Fruit fly (Drosophila melanogaster) whole organism, embryonic: ENCODE measurements around the gene IFT54.
A peak's percentile ranks its signal among the peaks of the same experiment; 100 is the strongest.

Experiments
- Ada2b ChIP-seq: fragments of 200-800 bp; sonication (Bioruptor generic); IDR thresholded peaks from 2 replicates; pipeline ENCODE4 v1.3.6; 2022; ENCODE audit warnings: missing biosample characterization, missing genetic modification characterization
- CG10462 ChIP-seq: fragments of 200-800 bp; sonication (Bioruptor generic); optimal IDR thresholded peaks from 2 replicates; lab custom pipeline; 2016; ENCODE audit warnings: missing biosample characterization, missing genetic modification characterization
- CG11093 ChIP-seq: fragments of 200-800 bp; sonication (Bioruptor generic); IDR thresholded peaks from 3 replicates; pipeline ENCODE4 v1.3.6; 2022; ENCODE audit warnings: missing biosample characterization, missing genetic modification characterization
- CG11456 ChIP-seq: fragments of 200-800 bp; sonication (Bioruptor generic); IDR thresholded peaks from 3 replicates; pipeline ENCODE4 v1.3.6; 2022; ENCODE audit warnings: missing biosample characterization, missing genetic modification characterization
- CG11504 ChIP-seq: fragments of 200-800 bp; sonication (Bioruptor generic); optimal IDR thresholded peaks from 3 replicates; lab custom pipeline; 2019; ENCODE audit warnings: missing biosample characterization, mild to moderate bottlenecking, missing genetic modification characterization, moderate library complexity
- CG1233 ChIP-seq: fragments of 200-800 bp; sonication (Bioruptor generic); optimal IDR thresholded peaks from 4 replicates; lab custom pipeline; 2018; ENCODE audit warnings: missing biosample characterization, mild to moderate bottlenecking, missing genetic modification characterization
- CG12744 ChIP-seq: fragments of 200-800 bp; sonication (Bioruptor generic); optimal IDR thresholded peaks from 2 replicates; lab custom pipeline; 2016; ENCODE audit warnings: missing biosample characterization, missing genetic modification characterization
- CG15479 ChIP-seq: fragments of 200-800 bp; sonication (Bioruptor generic); optimal IDR thresholded peaks from 3 replicates; lab custom pipeline; 2019; ENCODE audit warnings: missing biosample characterization, mild to moderate bottlenecking, missing genetic modification characterization, moderate library complexity
- CG16863 ChIP-seq: fragments of 200-800 bp; sonication (Bioruptor generic); optimal IDR thresholded peaks from 3 replicates; lab custom pipeline; 2016; ENCODE audit warnings: missing biosample characterization, missing genetic modification characterization
- CG17186 ChIP-seq: fragments of 200-800 bp; sonication (Bioruptor generic); optimal IDR thresholded peaks from 3 replicates; lab custom pipeline; 2017; ENCODE audit warnings: missing biosample characterization, missing genetic modification reagents, missing genetic modification characterization
- CG17359 ChIP-seq: fragments of 200-800 bp; sonication (Bioruptor generic); optimal IDR thresholded peaks from 3 replicates; lab custom pipeline; 2018; ENCODE audit warnings: missing biosample characterization, mild to moderate bottlenecking, missing genetic modification characterization, moderate library complexity
- CG17829 ChIP-seq: fragments of 200-800 bp; optimal IDR thresholded peaks from 2 replicates; lab custom pipeline; 2019; ENCODE audit warnings: missing biosample characterization, mild to moderate bottlenecking, missing genetic modification characterization, moderate library complexity
- CG18619 ChIP-seq: fragments of 200-800 bp; sonication (Bioruptor generic); optimal IDR thresholded peaks from 3 replicates; lab custom pipeline; 2017; ENCODE audit warnings: missing biosample characterization, mild to moderate bottlenecking, missing genetic modification characterization
- CG3281 ChIP-seq: fragments of 200-800 bp; sonication (Bioruptor generic); optimal IDR thresholded peaks from 3 replicates; lab custom pipeline; 2017; ENCODE audit warnings: missing biosample characterization, mild to moderate bottlenecking, missing genetic modification characterization
- CG3726 ChIP-seq: fragments of 200-800 bp; sonication (Bioruptor generic); IDR thresholded peaks from 3 replicates; pipeline ENCODE4, ENCODE4 v1.3.6; 2022; ENCODE audit warnings: missing biosample characterization, missing genetic modification characterization
- CG4404 ChIP-seq: fragments of 200-800 bp; sonication (Bioruptor generic); IDR thresholded peaks from 2 replicates; pipeline ENCODE4 v1.3.6; 2022; ENCODE audit warnings: missing biosample characterization, missing genetic modification characterization
- CG6683 ChIP-seq: fragments of 200-800 bp; sonication (Bioruptor generic); optimal IDR thresholded peaks from 2 replicates; lab custom pipeline; 2017; ENCODE audit warnings: missing biosample characterization, mild to moderate bottlenecking, missing genetic modification characterization, missing genetic modification reagents
- CG6689 ChIP-seq: fragments of 200-800 bp; sonication (Bioruptor generic); IDR thresholded peaks from 2 replicates; pipeline ENCODE4 v1.3.6; 2022; ENCODE audit warnings: missing biosample characterization, missing genetic modification characterization
- CoRest ChIP-seq: fragments of 200-800 bp; sonication (Bioruptor generic); optimal IDR thresholded peaks from 3 replicates; lab custom pipeline; 2018; ENCODE audit warnings: missing biosample characterization, mild to moderate bottlenecking, missing genetic modification characterization, moderate library complexity
- Dll ChIP-seq: fragments of 200-800 bp; sonication (Bioruptor generic); IDR thresholded peaks from 4 replicates; pipeline ENCODE4 v1.3.6; 2022; ENCODE audit warnings: missing biosample characterization, missing genetic modification characterization; ENCODE audit not compliant: partially characterized antibody
- Hr39 ChIP-seq: fragments of >200 bp; optimal IDR thresholded peaks from 2 replicates; lab custom pipeline; 2017
- Hr51 ChIP-seq, 2 experiments: fragments of 200-800 bp; sonication (Bioruptor generic); optimal IDR thresholded peaks; 2 replicates in 1 of 2; 3 replicates in 1 of 2; lab custom pipeline; 2016 to 2018; ENCODE audit warnings: missing biosample characterization in 2 of 2, missing genetic modification characterization in 2 of 2, mild to moderate bottlenecking in 1 of 2, moderate library complexity in 1 of 2
- Nf-YC ChIP-seq: fragments of 200-800 bp; optimal IDR thresholded peaks from 3 replicates; lab custom pipeline; 2019; ENCODE audit warnings: missing biosample characterization, mild to moderate bottlenecking, missing genetic modification characterization, moderate library complexity
- PHDP ChIP-seq: fragments of 200-800 bp; sonication (Bioruptor generic); optimal IDR thresholded peaks from 3 replicates; lab custom pipeline; 2018; ENCODE audit warnings: missing biosample characterization, mild to moderate bottlenecking, missing genetic modification characterization, moderate library complexity
- Pdp1 ChIP-seq, 2 experiments: fragments of 200-800 bp; sonication (Bioruptor generic); optimal IDR thresholded peaks; 3 replicates each; lab custom pipeline; 2016; ENCODE audit warnings: missing biosample characterization in 2 of 2, missing genetic modification characterization in 2 of 2, mild to moderate bottlenecking in 1 of 2, moderate library complexity in 1 of 2
- TFAM ChIP-seq: fragments of 200-800 bp; sonication (Bioruptor generic); optimal IDR thresholded peaks from 2 replicates; lab custom pipeline; 2017; ENCODE audit warnings: missing biosample characterization, missing genetic modification characterization, inconsistent platforms
- Xrp1 ChIP-seq: fragments of 200-800 bp; sonication (Bioruptor generic); IDR thresholded peaks from 2 replicates; pipeline ENCODE4 v1.3.6; 2022; ENCODE audit warnings: missing biosample characterization, missing genetic modification characterization
- ash1 ChIP-seq: fragments of 200-800 bp; sonication (Bioruptor generic); optimal IDR thresholded peaks from 2 replicates; lab custom pipeline; 2018; ENCODE audit warnings: missing biosample characterization, mild to moderate bottlenecking, missing genetic modification characterization
- az2 ChIP-seq: fragments of 200-800 bp; sonication (Bioruptor generic); optimal IDR thresholded peaks from 3 replicates; lab custom pipeline; 2016; ENCODE audit warnings: missing biosample characterization, missing genetic modification characterization
- bbx ChIP-seq: fragments of 200-800 bp; sonication (Bioruptor generic); IDR thresholded peaks from 2 replicates; pipeline ENCODE4 v1.3.6; 2022; ENCODE audit warnings: missing biosample characterization, missing genetic modification characterization; ENCODE audit not compliant: partially characterized antibody
- cas ChIP-seq: fragments of 200-800 bp; sonication (Bioruptor generic); IDR thresholded peaks from 2 replicates; pipeline ENCODE4 v1.3.6; 2022; ENCODE audit warnings: missing biosample characterization, missing genetic modification characterization
- cg ChIP-seq: fragments of 200-800 bp; sonication (Bioruptor generic); optimal IDR thresholded peaks from 3 replicates; lab custom pipeline; 2019; ENCODE audit warnings: missing biosample characterization, mild to moderate bottlenecking, missing genetic modification characterization, moderate library complexity
- chinmo ChIP-seq: fragments of 200-800 bp; sonication (Bioruptor generic); IDR thresholded peaks from 4 replicates; pipeline ENCODE4 v1.3.6; 2022; ENCODE audit warnings: missing biosample characterization, missing genetic modification characterization; ENCODE audit not compliant: partially characterized antibody
- dati ChIP-seq: fragments of 200-800 bp; sonication (Bioruptor generic); IDR thresholded peaks from 2 replicates; pipeline ENCODE4 v1.3.6; 2022; ENCODE audit warnings: missing biosample characterization, missing genetic modification characterization
- fu2 ChIP-seq: fragments of 200-800 bp; sonication (Bioruptor generic); optimal IDR thresholded peaks from 2 replicates; lab custom pipeline; 2016; ENCODE audit warnings: missing biosample characterization, missing genetic modification characterization
- gt ChIP-seq: fragments of 200-800 bp; sonication (Bioruptor generic); IDR thresholded peaks from 2 replicates; pipeline ENCODE4 v1.3.6; 2022; ENCODE audit warnings: missing biosample characterization, missing genetic modification characterization
- hkb ChIP-seq, 2 experiments: fragments of 200-800 bp in 1 of 2; fragments of >200 bp in 1 of 2; sonication (Bioruptor generic) in 1 of 2; IDR thresholded peaks in 1 of 2; optimal IDR thresholded peaks in 1 of 2; 2 replicates each; pipeline versions ENCODE4 v1.3.6 to Lab custom; 2017 to 2022; ENCODE audit warnings: missing biosample characterization in 1 of 2, missing genetic modification characterization in 1 of 2
- mam ChIP-seq: fragments of 200-800 bp; sonication (Bioruptor generic); optimal IDR thresholded peaks from 3 replicates; lab custom pipeline; 2016; ENCODE audit warnings: missing biosample characterization, missing genetic modification characterization
- mirr ChIP-seq: fragments of 200-800 bp; sonication (Bioruptor generic); optimal IDR thresholded peaks from 3 replicates; lab custom pipeline; 2018; ENCODE audit warnings: missing biosample characterization, mild to moderate bottlenecking, missing genetic modification characterization
- oc ChIP-seq: fragments of 200-800 bp; sonication (Bioruptor generic); optimal IDR thresholded peaks from 2 replicates; lab custom pipeline; 2018; ENCODE audit warnings: missing biosample characterization, mild to moderate bottlenecking, missing genetic modification characterization, moderate library complexity
- ro ChIP-seq: fragments of 200-800 bp; sonication (Bioruptor generic); IDR thresholded peaks from 2 replicates; pipeline ENCODE4 v1.3.6; 2022; ENCODE audit warnings: missing biosample characterization, missing genetic modification characterization
- salm ChIP-seq: fragments of 200-800 bp; sonication (Bioruptor generic); optimal IDR thresholded peaks from 2 replicates; lab custom pipeline; 2018; ENCODE audit warnings: missing biosample characterization, mild to moderate bottlenecking, missing genetic modification characterization
- shn ChIP-seq: fragments of 200-800 bp; sonication (Bioruptor generic); optimal IDR thresholded peaks from 3 replicates; lab custom pipeline; 2016; ENCODE audit warnings: missing biosample characterization, missing genetic modification characterization
- sr ChIP-seq: fragments of 200-800 bp; sonication (Bioruptor generic); IDR thresholded peaks from 3 replicates; pipeline ENCODE4 v1.3.6; 2022; ENCODE audit warnings: missing biosample characterization, missing genetic modification characterization
- ssp ChIP-seq: fragments of 200-800 bp; sonication (Bioruptor generic); IDR thresholded peaks from 2 replicates; pipeline ENCODE4 v1.3.6; 2022; ENCODE audit warnings: missing biosample characterization, missing genetic modification characterization
- tna ChIP-seq: fragments of 200-800 bp; sonication (Bioruptor generic); IDR thresholded peaks from 2 replicates; pipeline ENCODE4 v1.3.6; 2022; ENCODE audit warnings: missing biosample characterization, missing genetic modification characterization; ENCODE audit not compliant: partially characterized antibody
- twi ChIP-seq: fragments of 200-800 bp; optimal IDR thresholded peaks from 2 replicates; lab custom pipeline; 2019; ENCODE audit warnings: missing biosample characterization, mild to moderate bottlenecking, missing genetic modification characterization, moderate library complexity
- zen ChIP-seq: fragments of 200-800 bp; sonication (Bioruptor generic); optimal IDR thresholded peaks from 3 replicates; lab custom pipeline; 2018; ENCODE audit warnings: missing biosample characterization, mild to moderate bottlenecking, missing genetic modification characterization, moderate library complexity
- zf30C ChIP-seq: fragments of 200-800 bp; sonication (Bioruptor generic); optimal IDR thresholded peaks from 3 replicates; lab custom pipeline; 2018; ENCODE audit warnings: missing biosample characterization, mild to moderate bottlenecking, missing genetic modification characterization

IFT54 gene

DNA sequence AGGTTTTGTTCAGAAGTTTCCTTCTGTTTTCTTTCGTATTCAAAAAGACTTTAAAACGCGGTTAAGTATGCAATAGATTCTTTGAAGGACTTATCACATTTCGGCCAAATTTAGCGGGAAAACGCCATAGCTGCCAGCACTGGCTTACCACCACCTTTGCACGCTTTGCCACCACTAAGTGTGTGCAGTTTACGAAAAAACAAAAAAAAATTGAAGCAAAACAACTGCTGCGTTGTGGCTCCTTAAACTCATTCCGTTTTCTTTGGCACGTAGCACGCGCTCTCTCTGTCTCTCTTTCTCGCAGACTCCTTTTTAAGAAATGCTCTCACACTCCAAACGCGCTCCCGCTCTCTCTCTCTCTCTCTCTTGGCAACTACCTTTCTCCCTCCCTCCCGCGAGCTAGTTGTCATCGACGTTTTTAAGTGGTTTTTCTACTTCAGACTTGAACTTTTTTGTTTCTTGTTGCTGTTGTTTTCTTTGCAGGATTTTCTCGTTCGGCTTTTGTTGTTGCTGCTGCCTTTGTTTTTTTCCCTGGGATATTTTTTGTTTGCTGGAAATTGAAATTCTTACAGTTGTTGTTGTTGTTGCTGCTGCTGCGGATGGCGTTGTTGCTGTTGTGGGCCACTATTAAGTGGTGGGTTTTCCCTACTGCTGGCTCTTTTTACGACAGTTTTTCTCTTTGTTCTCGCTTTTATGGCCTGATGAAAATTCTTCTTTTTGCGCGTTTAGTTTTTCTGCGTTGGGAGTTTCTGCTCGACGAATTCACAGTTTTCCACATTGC is 23.5 kb upstream of the IFT54 start (continued):
- TF ChIP-seq twi (tag; lab: Kevin White, UChicago) (no peak), Dll (GFP tag; lab: Robert Waterston, UW) (0 out of 4 replicates have a peak, but pooled peaks have one; percentile 39), chinmo (GFP tag; lab: Robert Waterston, UW) (0 out of 4 replicates have a peak, but pooled peaks have one; percentile 59), sr (GFP tag; lab: Robert Waterston, UW) (no peak), CG3726 (no peak), CG6683 (GFP tag; lab: Kevin White, UChicago) (no peak), Ada2b (GFP tag; lab: Robert Waterston, UW) (0 out of 2 replicates have a peak, but pooled peaks have one; percentile 5), gt (GFP tag; lab: Robert Waterston, UW) (no peak), Hr39 (no peak), TFAM (GFP tag; lab: Kevin White, UChicago) (no peak), CG1233 (GFP tag; lab: Kevin White, UChicago) (no peak), Nf-YC (tag; lab: Kevin White, UChicago) (no peak), CG17186 (no peak), mirr (no peak), zen (tag; lab: Kevin White, UChicago) (no peak), salm (tag; lab: Kevin White, UChicago) (no peak), CG16863 (GFP tag; lab: Kevin White, UChicago) (no peak), Xrp1 (GFP tag; lab: Robert Waterston, UW) (peak; percentile 38), hkb (optimal IDR thresholded peaks at IDR 0.05; lab: Kevin White, UChicago) (no peak), hkb (GFP tag; IDR thresholded peaks at IDR 0.05; lab: Robert Waterston, UW) (no peak; the same call in 1 of the 2 replicates), CG17359 (tag; lab: Kevin White, UChicago) (no peak), cas (GFP tag; lab: Robert Waterston, UW) (no peak), CG6689 (peak; percentile 25), bbx (GFP tag; lab: Robert Waterston, UW) (no peak), dati (GFP tag; lab: Robert Waterston, UW) (no peak), PHDP (tag; lab: Kevin White, UChicago) (peak; percentile 13), ash1 (GFP tag; lab: Kevin White, UChicago) (no peak), shn (GFP tag; lab: Kevin White, UChicago) (peak; percentile 23), CG4404 (0 out of 2 replicates have a peak, but pooled peaks have one; percentile 10), zf30C (GFP tag; lab: Kevin White, UChicago) (no peak), ro (GFP tag; lab: Robert Waterston, UW) (no peak), tna (GFP tag; lab: Robert Waterston, UW) (no peak), CG12744 (GFP tag; lab: Kevin White, UChicago) (no peak), CG18619 (GFP tag; lab: Kevin White, UChicago) (no peak), CG11093 (GFP tag; lab: Robert Waterston, UW) (no peak), Pdp1 (GFP tag; optimal IDR thresholded peaks at IDR 0.05; lab: Kevin White, UChicago) (no peak), CG3281 (GFP tag; lab: Kevin White, UChicago) (no peak), CG11456 (no peak), mam (GFP tag; lab: Kevin White, UChicago) (peak; percentile 18), CG17829 (tag; lab: Kevin White, UChicago) (no peak), CG10462 (GFP tag; lab: Kevin White, UChicago) (no peak), CG11504 (no peak), oc (tag; lab: Kevin White, UChicago) (no peak), cg (GFP tag; lab: Kevin White, UChicago) (peak; percentile 34), ssp (no peak), az2 (no peak), fu2 (no peak), CG15479 (GFP tag; lab: Kevin White, UChicago) (peak; percentile 23), CoRest (tag; lab: Kevin White, UChicago) (no peak), Hr51 (GFP tag; optimal IDR thresholded peaks at IDR 0.05; lab: Kevin White, UChicago) (no peak)
